Fruit fly (Drosophila melanogaster) whole organism, pupa: ENCODE data around the gene CG32388.

Experiments used
- CG12605 ChIP-seq: fragments of 200-800 bp; sonication (Bioruptor generic); IDR thresholded peaks from 2 replicates; pipeline ENCODE4 v1.3.6; 2022; ENCODE audit warnings: missing biosample characterization, missing genetic modification characterization
- CG13204 ChIP-seq: fragments of 200-800 bp; sonication (Bioruptor generic); optimal IDR thresholded peaks from 2 replicates; lab custom pipeline; 2018; ENCODE audit warnings: missing biosample characterization, mild to moderate bottlenecking, missing genetic modification characterization, moderate library complexity
- CG15710 ChIP-seq: fragments of 200-800 bp; sonication (Bioruptor generic); optimal IDR thresholded peaks from 2 replicates; lab custom pipeline; 2018; ENCODE audit warnings: missing biosample characterization, mild to moderate bottlenecking, missing genetic modification characterization, moderate library complexity
- CG4496 ChIP-seq: fragments of 200-800 bp; sonication (Bioruptor generic); IDR thresholded peaks from 3 replicates; pipeline ENCODE4 v1.3.6; 2022; ENCODE audit warnings: missing biosample characterization, missing genetic modification characterization
- CG8159 ChIP-seq: fragments of 200-800 bp; sonication (Bioruptor generic); optimal IDR thresholded peaks from 3 replicates; lab custom pipeline; 2018; ENCODE audit warnings: missing biosample characterization, mild to moderate bottlenecking, missing genetic modification characterization, moderate library complexity
- CG8301 ChIP-seq: fragments of 200-800 bp; sonication (Bioruptor generic); optimal IDR thresholded peaks from 2 replicates; lab custom pipeline; 2018; ENCODE audit warnings: missing biosample characterization, mild to moderate bottlenecking, missing genetic modification characterization
- CG9948 ChIP-seq: fragments of 200-800 bp; sonication (Bioruptor generic); optimal IDR thresholded peaks from 2 replicates; lab custom pipeline; 2018; ENCODE audit warnings: missing biosample characterization, mild to moderate bottlenecking, missing genetic modification characterization, moderate library complexity
- EcR ChIP-seq: fragments of 200-800 bp; sonication (Bioruptor generic); optimal IDR thresholded peaks from 3 replicates; lab custom pipeline; 2019; ENCODE audit warnings: missing biosample characterization, missing genetic modification characterization, mild to moderate bottlenecking, moderate library complexity, missing genetic modification reagents
- Ets98B ChIP-seq: fragments of 200-800 bp; sonication (Bioruptor generic); IDR thresholded peaks from 2 replicates; pipeline ENCODE4 v1.3.6; 2022; ENCODE audit warnings: missing biosample characterization, missing genetic modification characterization
- Pif1A ChIP-seq: fragments of 200-800 bp; sonication (Bioruptor generic); optimal IDR thresholded peaks from 3 replicates; lab custom pipeline; 2016; ENCODE audit warnings: missing biosample characterization, missing genetic modification characterization
- Snoo ChIP-seq: fragments of 200-800 bp; sonication (Bioruptor generic); optimal IDR thresholded peaks from 3 replicates; lab custom pipeline; 2017; ENCODE audit warnings: missing biosample characterization, mild to moderate bottlenecking, missing genetic modification characterization, inconsistent platforms
- gl ChIP-seq: fragments of 200-800 bp; sonication (Bioruptor generic); optimal IDR thresholded peaks from 2 replicates; lab custom pipeline; 2018; ENCODE audit warnings: missing biosample characterization, mild to moderate bottlenecking, missing genetic modification characterization

- TF ChIP-seq CG15710 (tag; lab: Kevin White, UChicago) (no peak), CG12605 (GFP tag; lab: Robert Waterston, UW) (no peak), EcR (peak; percentile 12), Ets98B (no peak), CG13204 (GFP tag; lab: Kevin White, UChicago) (no peak), gl (no peak), CG8301 (no peak), Pif1A (GFP tag; lab: Kevin White, UChicago) (no peak), CG4496 (GFP tag; lab: Robert Waterston, UW) (no peak), Snoo (tag; lab: Kevin White, UChicago) (no peak), CG8159 (no peak), CG9948 (tag; lab: Kevin White, UChicago) (no peak)
Measured at dm6 chr3L:6961992-6962570, 22.3 kb downstream of the CG32388 start.
